Fruit fly (Drosophila melanogaster): ENCODE data around the gene CG12104.

CG12104 gene

DNA sequence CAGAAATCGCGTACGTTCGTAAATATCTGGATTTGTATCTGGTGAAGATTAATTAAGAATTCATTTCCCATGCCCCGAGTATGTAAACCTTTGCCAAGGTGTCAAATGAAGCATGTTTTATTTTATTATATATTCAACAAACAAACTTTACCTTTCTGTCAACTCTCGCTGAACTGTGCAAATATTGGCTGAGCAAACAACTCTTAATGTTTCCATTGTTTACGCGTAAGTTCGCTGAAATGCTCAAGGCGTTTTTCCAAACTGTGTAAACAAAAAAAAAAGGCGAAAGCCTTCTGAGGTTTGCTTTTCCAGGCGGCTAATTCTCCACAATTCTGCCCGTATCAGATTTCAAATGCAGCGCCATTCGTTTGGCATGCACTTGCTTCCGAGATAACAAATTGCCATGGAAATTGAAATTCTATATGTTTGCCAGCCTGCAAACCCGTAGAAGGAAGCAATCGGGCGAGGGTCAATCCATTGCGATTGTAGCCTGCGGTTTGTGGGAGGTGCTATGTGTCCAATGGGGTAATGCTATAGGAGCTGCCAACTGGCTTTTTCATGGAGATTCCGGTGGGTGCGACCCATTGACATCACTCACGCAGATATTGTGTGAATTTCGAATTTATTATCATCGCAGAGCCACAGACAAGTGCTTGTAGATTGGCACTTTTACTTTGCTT lies 10.6 kb downstream of the CG12104 start (continued):
- TF ChIP-seq CG11093 (GFP tag; IDR thresholded peaks at IDR 0.05), result no peak
- peak; percentile 31; the same call in 1 of the 3 replicates for TF ChIP-seq CG2889 (GFP tag; IDR thresholded peaks at IDR 0.05)
- peak; percentile 86 for TF ChIP-seq CG2120 (GFP tag; optimal IDR thresholded peaks at IDR 0.05)
- no peak for TF ChIP-seq CG2202 (tag; optimal IDR thresholded peaks at IDR 0.05)
- TF ChIP-seq h (optimal IDR thresholded peaks at IDR 0.05), result no peak
- no peak for TF ChIP-seq mld (GFP tag; IDR thresholded peaks at IDR 0.05; ENCODE audit: partially characterized antibody)
- TF ChIP-seq nom (GFP tag; optimal IDR thresholded peaks at IDR 0.05), result peak; percentile 85
- peak; percentile 58 for TF ChIP-seq bcd (GFP tag; optimal IDR thresholded peaks at IDR 0.05)
- TF ChIP-seq CrebB (tag; optimal IDR thresholded peaks at IDR 0.05), result peak; percentile 75
- TF ChIP-seq CG8765 (GFP tag; IDR thresholded peaks at IDR 0.05), result no peak
- TF ChIP-seq cato (GFP tag; optimal IDR thresholded peaks at IDR 0.05; ENCODE audit: borderline replicate concordance), result no peak
- no peak for TF ChIP-seq prd (optimal IDR thresholded peaks at IDR 0.05)
- TF ChIP-seq prd (GFP tag; IDR thresholded peaks at IDR 0.05), result no peak
- TF ChIP-seq eyg (GFP tag; optimal IDR thresholded peaks at IDR 0.05), result peak; percentile 78
- peak; percentile 52; the same call in 1 of the 2 replicates for TF ChIP-seq gsb (GFP tag; IDR thresholded peaks at IDR 0.05)
- TF ChIP-seq CG32767 (GFP tag; IDR thresholded peaks at IDR 0.05), result peak; percentile 39; the same call in 1 of the 2 replicates
- no peak for TF ChIP-seq CG4730 (GFP tag; IDR thresholded peaks at IDR 0.05)
- no peak for TF ChIP-seq CG4820 (GFP tag; optimal IDR thresholded peaks at IDR 0.05)
- peak; percentile 19 for TF ChIP-seq tx (GFP tag; optimal IDR thresholded peaks at IDR 0.05)
- TF ChIP-seq Usf (GFP tag; optimal IDR thresholded peaks at IDR 0.05), result peak; percentile 14
- peak; percentile 7 for TF ChIP-seq CG17912 (GFP tag; optimal IDR thresholded peaks at IDR 0.05)
- TF ChIP-seq D19B (GFP tag; optimal IDR thresholded peaks at IDR 0.05), result no peak
- no peak for TF ChIP-seq CG2129 (GFP tag; IDR thresholded peaks at IDR 0.05; ENCODE audit: partially characterized antibody)
- TF ChIP-seq HmgD (GFP tag; optimal IDR thresholded peaks at IDR 0.05), result no peak
- no peak for TF ChIP-seq crp (GFP tag; optimal IDR thresholded peaks at IDR 0.05)
- peak; percentile 94 for TF ChIP-seq Hmr (GFP tag; optimal IDR thresholded peaks at IDR 0.05)
- TF ChIP-seq Atf-2 (GFP tag; optimal IDR thresholded peaks at IDR 0.05), result no peak
- no peak for TF ChIP-seq CG4404 (GFP tag; IDR thresholded peaks at IDR 0.05)
- no peak for TF ChIP-seq CG8388 (GFP tag; optimal IDR thresholded peaks at IDR 0.05)
- TF ChIP-seq tup (GFP tag; optimal IDR thresholded peaks at IDR 0.05), result peak; percentile 59
- peak; percentile 27; the same call in 1 of the 2 replicates for TF ChIP-seq HLH3B (GFP tag; IDR thresholded peaks at IDR 0.05)
- TF ChIP-seq Sox102F (GFP tag; optimal IDR thresholded peaks at IDR 0.05), result no peak
- TF ChIP-seq fru (optimal IDR thresholded peaks at IDR 0.05), result no peak
- TF ChIP-seq Spps (tag; optimal IDR thresholded peaks at IDR 0.05), result no peak
- no peak for TF ChIP-seq bowl (GFP tag; IDR thresholded peaks at IDR 0.05)
- TF ChIP-seq org-1 (GFP tag; optimal IDR thresholded peaks at IDR 0.05), result peak; percentile 75
- no peak for TF ChIP-seq Mes4 (GFP tag; optimal IDR thresholded peaks at IDR 0.05)
- TF ChIP-seq Hr78 (GFP tag; optimal IDR thresholded peaks at IDR 0.05), result no peak
- no peak for TF ChIP-seq Lhr (GFP tag; optimal IDR thresholded peaks at IDR 0.05)
- no peak for TF ChIP-seq bbx (GFP tag; IDR thresholded peaks at IDR 0.05; ENCODE audit: partially characterized antibody)
- no peak for TF ChIP-seq Sry-β (GFP tag; optimal IDR thresholded peaks at IDR 0.05)
- peak; percentile 33 for TF ChIP-seq pb (GFP tag; optimal IDR thresholded peaks at IDR 0.05)
- TF ChIP-seq CG16779 (GFP tag; IDR thresholded peaks at IDR 0.05), result 0 out of 2 replicates have a peak, but pooled peaks have one; percentile 34
- TF ChIP-seq kah (GFP tag; optimal IDR thresholded peaks at IDR 0.05), result peak; percentile 47
- peak; percentile 46 for TF ChIP-seq CG12155 (GFP tag; optimal IDR thresholded peaks at IDR 0.05)
- peak; percentile 77 for TF ChIP-seq CG17359 (tag; optimal IDR thresholded peaks at IDR 0.05)
- peak; percentile 86 for TF ChIP-seq sens (GFP tag)
- TF ChIP-seq croc (GFP tag; conservative IDR thresholded peaks at IDR 0.05), result no peak
- TF ChIP-seq al (GFP tag; IDR thresholded peaks at IDR 0.05), result 0 out of 2 replicates have a peak, but pooled peaks have one; percentile 16
- no peak for TF ChIP-seq Dll (GFP tag; IDR thresholded peaks at IDR 0.05; ENCODE audit: partially characterized antibody)
